Comparison of ENCODE assay signal across 3 worm cellular contexts in the genomic region with DNA sequence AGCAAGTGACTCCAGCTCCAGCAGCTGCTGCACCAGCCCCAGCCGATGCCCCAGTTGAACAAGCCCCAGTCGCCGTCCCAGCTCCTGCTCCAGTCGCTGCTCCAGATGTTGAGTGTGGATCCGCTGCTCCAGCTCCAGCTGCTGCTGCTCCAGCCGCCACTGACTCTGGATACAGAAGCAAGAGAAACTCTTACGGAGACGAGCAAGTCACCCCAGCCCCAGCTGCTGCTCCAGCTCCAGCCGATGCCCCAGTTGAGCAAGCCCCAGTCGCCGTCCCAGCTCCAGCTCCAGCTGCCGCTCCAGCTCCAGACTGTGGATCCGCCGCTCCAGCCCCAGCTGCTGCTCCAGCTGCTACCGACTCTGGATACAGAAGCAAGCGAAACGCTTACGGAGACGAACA.
A peak's percentile ranks its signal among the peaks of the same experiment; 100 is the strongest.
TF ChIP-seq lines count a peak whose summit lies in the region.

No protein-coding gene starts in this region.

TF ChIP-seq in whole organism, L4 larva, 104 proteins besides CTCF, POLR2A, EP300 and RAD21:
- TF ChIP-seq jun-1 (tag; optimal IDR thresholded peaks at IDR 0.05; lab: Kevin White, UChicago): no peak
- TF ChIP-seq nhr-237 (tag; optimal IDR thresholded peaks at IDR 0.05; lab: Kevin White, UChicago): no peak
- peak; percentile 96 for TF ChIP-seq set-16 (GFP tag; IDR thresholded peaks at IDR 0.05; lab: Robert Waterston, UW)
- peak; percentile 36; the same call in 1 of the 2 replicates for TF ChIP-seq tra-1 (GFP tag; IDR thresholded peaks at IDR 0.05; lab: Robert Waterston, UW)
- no peak for TF ChIP-seq cey-2 (tag; optimal IDR thresholded peaks at IDR 0.05; lab: Kevin White, UChicago; ENCODE audit: borderline replicate concordance, insufficient read depth)
- TF ChIP-seq daf-19 (GFP tag; conservative IDR thresholded peaks at IDR 0.05; lab: Robert Waterston, UW): no peak
- no peak for TF ChIP-seq D1046.2 (GFP tag; IDR thresholded peaks at IDR 0.05; lab: Robert Waterston, UW)
- no peak for TF ChIP-seq hlh-30 (tag; optimal IDR thresholded peaks at IDR 0.05; lab: Kevin White, UChicago; ENCODE audit: insufficient read depth)
- peak; percentile 7; the same call in 1 of the 2 replicates for TF ChIP-seq ceh-20 (GFP tag; IDR thresholded peaks at IDR 0.05; lab: Robert Waterston, UW)

TF ChIP-seq in whole organism, early embryonic, 17 proteins besides CTCF, POLR2A, EP300 and RAD21:
- no peak for TF ChIP-seq aly-1 (tag; optimal IDR thresholded peaks at IDR 0.05; lab: Kevin White, UChicago)
- TF ChIP-seq flt-1 (GFP tag; IDR thresholded peaks at IDR 0.05; lab: Robert Waterston, UW): peak; percentile 43; the same call in 1 of the 2 replicates

TF ChIP-seq in whole organism, young adult, 124 proteins besides CTCF, POLR2A, EP300 and RAD21:
- no peak for TF ChIP-seq T26A5.8 (tag; optimal IDR thresholded peaks at IDR 0.05; lab: Kevin White, UChicago)
- no peak for TF ChIP-seq akir-1 (GFP tag; optimal IDR thresholded peaks at IDR 0.05; lab: Kevin White, UChicago)
- TF ChIP-seq unc-62 (GFP tag; optimal IDR thresholded peaks at IDR 0.05; lab: Kevin White, UChicago): no peak
- no peak for TF ChIP-seq ceh-40 (GFP tag; IDR thresholded peaks at IDR 0.05; lab: Robert Waterston, UW)
- TF ChIP-seq tlf-1 (GFP tag; optimal IDR thresholded peaks at IDR 0.05; lab: Kevin White, UChicago): no peak
- no peak for TF ChIP-seq ztf-18 (tag; optimal IDR thresholded peaks at IDR 0.05; lab: Kevin White, UChicago)
- TF ChIP-seq B0035.1 (tag; optimal IDR thresholded peaks at IDR 0.05; lab: Kevin White, UChicago): no peak
- no peak for TF ChIP-seq pbrm-1 (GFP tag; IDR thresholded peaks at IDR 0.05; lab: Robert Waterston, UW)
- TF ChIP-seq let-526 (GFP tag; IDR thresholded peaks at IDR 0.05; lab: Robert Waterston, UW): 0 out of 2 replicates have a peak, but pooled peaks have one; percentile 7
- no peak for TF ChIP-seq sea-2 (GFP tag; IDR thresholded peaks at IDR 0.05; lab: Robert Waterston, UW)
- TF ChIP-seq athp-1 (tag; optimal IDR thresholded peaks at IDR 0.05; lab: Kevin White, UChicago): no peak
- no peak for TF ChIP-seq F49E8.2 (tag; optimal IDR thresholded peaks at IDR 0.05; lab: Kevin White, UChicago; ENCODE audit: insufficient read depth)
- no peak for TF ChIP-seq ztf-25 (GFP tag; IDR thresholded peaks at IDR 0.05; lab: Robert Waterston, UW)
- no peak for TF ChIP-seq F33H1.4 (GFP tag; IDR thresholded peaks at IDR 0.05; lab: Robert Waterston, UW)
- no peak for TF ChIP-seq ztf-6 (GFP tag; IDR thresholded peaks at IDR 0.05; lab: Robert Waterston, UW)
- peak; percentile 88 for TF ChIP-seq egrh-3 (GFP tag; IDR thresholded peaks at IDR 0.05; lab: Robert Waterston, UW)
- peak; percentile 25; the same call in 1 of the 2 replicates for TF ChIP-seq zfh-2 (GFP tag; conservative IDR thresholded peaks at IDR 0.05; lab: Robert Waterston, UW)
- no peak for TF ChIP-seq him-1 (tag; optimal IDR thresholded peaks at IDR 0.05; lab: Kevin White, UChicago)
- no peak for TF ChIP-seq ceh-58 (GFP tag; IDR thresholded peaks at IDR 0.05; lab: Robert Waterston, UW)
- TF ChIP-seq attf-5 (GFP tag; optimal IDR thresholded peaks at IDR 0.05; lab: Kevin White, UChicago): no peak
- TF ChIP-seq madf-8 (GFP tag; conservative IDR thresholded peaks at IDR 0.05; lab: Robert Waterston, UW): no peak
- no peak for TF ChIP-seq hlh-26 (GFP tag; conservative IDR thresholded peaks at IDR 0.05; lab: Robert Waterston, UW)
- peak; percentile 66; the same call in 1 of the 2 replicates for TF ChIP-seq lin-26 (GFP tag; IDR thresholded peaks at IDR 0.05; lab: Robert Waterston, UW)
- peak; percentile 79 for TF ChIP-seq lin-40 (tag; optimal IDR thresholded peaks at IDR 0.05; lab: Kevin White, UChicago)
- TF ChIP-seq nfya-2 (GFP tag; IDR thresholded peaks at IDR 0.05; lab: Robert Waterston, UW): no peak
